Worm (Caenorhabditis elegans) whole organism, early embryonic: ENCODE results near the gene C16A3.2.

Source experiments
- B0310.2 ChIP-seq: sonication (generic microtip); optimal IDR thresholded peaks from 2 replicates; lab custom pipeline; 2016; ENCODE audit warnings: mild to moderate bottlenecking, missing genetic modification characterization, missing compliant biosample characterization
- ceh-36 ChIP-seq: sonication (generic microtip); optimal IDR thresholded peaks from 2 replicates; lab custom pipeline; 2016; ENCODE audit warnings: missing genetic modification characterization, inconsistent platforms, missing compliant biosample characterization
- hmg-4 ChIP-seq: fragments of 200-800 bp; sonication (Bioruptor generic); optimal IDR thresholded peaks from 2 replicates; lab custom pipeline; 2018; ENCODE audit warnings: mild to moderate bottlenecking, missing genetic modification characterization, missing compliant biosample characterization
- tra-4 ChIP-seq: sonication (generic microtip); optimal IDR thresholded peaks from 2 replicates; lab custom pipeline; 2017; ENCODE audit warnings: missing genetic modification characterization, missing compliant biosample characterization

DNA sequence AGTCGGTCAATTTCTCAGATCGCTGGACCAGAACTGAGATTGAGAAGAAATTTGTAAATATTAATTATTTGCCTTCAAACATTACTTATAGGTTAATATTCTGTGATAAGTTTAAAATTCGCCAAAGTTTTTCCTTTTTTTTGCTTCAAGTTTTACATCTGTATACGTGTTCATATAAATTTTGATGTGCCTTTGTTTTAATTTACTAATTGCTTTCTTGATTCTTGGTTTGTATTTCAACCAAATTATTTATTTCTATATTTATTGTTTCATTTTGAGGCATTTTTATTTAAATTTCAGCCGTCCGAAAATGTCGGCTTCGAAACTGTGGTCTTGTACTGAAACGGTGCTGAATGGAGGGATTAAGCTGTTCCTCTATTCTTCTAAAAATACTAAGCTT is 46.7 kb downstream of the C16A3.2 start, which contains the start of gene C05D11.1:
- TF ChIP-seq B0310.2 (tag; lab: Kevin White, UChicago) (no peak), tra-4 (no peak), ceh-36 (tag; lab: Kevin White, UChicago) (no peak), hmg-4 (GFP tag; lab: Kevin White, UChicago) (no peak)
